Fruit fly (Drosophila melanogaster): Measurements from ENCODE around the gene CG10969.

Gene CG10969

dm6 chr3L:12732742-12733141 lies 48.2 kb downstream of the CG10969 start (continued):
- TF ChIP-seq Dad (GFP tag; optimal IDR thresholded peaks at IDR 0.05) (no peak), Optix (GFP tag; IDR thresholded peaks at IDR 0.05) (no peak), amos (GFP tag; IDR thresholded peaks at IDR 0.05; ENCODE audit: partially characterized antibody) (peak; percentile 75; the same call in 1 of the 2 replicates), tgo (GFP tag; IDR thresholded peaks at IDR 0.05) (no peak)

DNA sequence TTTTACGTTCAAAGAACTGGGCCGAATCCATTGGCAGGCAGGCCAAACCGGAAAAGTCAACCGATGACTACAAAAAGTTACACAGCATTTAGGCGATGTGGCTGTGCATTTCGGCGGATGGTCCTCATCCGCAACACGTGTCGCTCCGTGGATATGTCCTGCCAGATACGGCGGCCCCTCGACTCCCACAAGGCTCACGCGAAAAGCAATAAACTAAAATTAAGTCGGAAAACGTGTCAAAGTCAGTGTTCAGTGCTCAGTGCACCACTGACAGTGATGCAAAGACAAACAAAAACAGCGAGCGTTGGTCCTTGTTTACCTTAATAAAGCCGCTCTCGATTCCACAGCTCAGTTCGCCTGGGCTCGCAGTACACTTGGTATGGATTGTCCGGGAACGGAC lies 51.3 kb downstream of the CG10969 start:
- TF ChIP-seq Hey (tag; optimal IDR thresholded peaks at IDR 0.05) (peak; percentile 97), abd-A (tag; optimal IDR thresholded peaks at IDR 0.05) (no peak), HLH54F (GFP tag; optimal IDR thresholded peaks at IDR 0.05) (no peak), oc (tag; optimal IDR thresholded peaks at IDR 0.05) (peak; percentile 8), tll (GFP tag; optimal IDR thresholded peaks at IDR 0.05) (peak in 1 of 2 experiments; percentile 90), gsb-n (tag; optimal IDR thresholded peaks at IDR 0.05) (no peak), H15 (GFP tag; IDR thresholded peaks at IDR 0.05) (no peak), CG4730 (GFP tag; IDR thresholded peaks at IDR 0.05) (no peak), fd96Cb (tag; optimal IDR thresholded peaks at IDR 0.05) (no peak), Oaz (GFP tag; IDR thresholded peaks at IDR 0.05) (no peak), chinmo (GFP tag; IDR thresholded peaks at IDR 0.05; ENCODE audit: partially characterized antibody) (0 out of 4 replicates have a peak, but pooled peaks have one; percentile 19), pfk (GFP tag; optimal IDR thresholded peaks at IDR 0.05) (no peak), usp (GFP tag; optimal IDR thresholded peaks at IDR 0.05) (no peak), Sox100B (GFP tag; optimal IDR thresholded peaks at IDR 0.05) (no peak), CG7839 (tag; optimal IDR thresholded peaks at IDR 0.05) (no peak)
